Comparison of ENCODE assay signal across 7 worm cellular contexts in genomic region chrIII:220368-220767, ce11.
TF ChIP-seq lines count a peak whose summit lies in the region.

No protein-coding gene starts in this region.

TF ChIP-seq in whole organism, L1 larva, 84 proteins besides CTCF, POLR2A, EP300 and RAD21:
- TF ChIP-seq fkh-8 (tag; optimal IDR thresholded peaks at IDR 0.05; lab: Kevin White, UChicago), result peak; percentile 43
- TF ChIP-seq ceh-82 (tag; optimal IDR thresholded peaks at IDR 0.05; lab: Kevin White, UChicago), result peak in 1 of 3 experiments; percentile 32
- TF ChIP-seq tlp-1 (tag; optimal IDR thresholded peaks at IDR 0.05; lab: Kevin White, UChicago), result no peak
- no peak for TF ChIP-seq efl-3 (GFP tag; optimal IDR thresholded peaks at IDR 0.05; lab: Kevin White, UChicago)
- TF ChIP-seq snu-23 (GFP tag; optimal IDR thresholded peaks at IDR 0.05; lab: Kevin White, UChicago), result peak; percentile 5
- no peak for TF ChIP-seq lir-3 (tag; optimal IDR thresholded peaks at IDR 0.05; lab: Kevin White, UChicago; ENCODE audit: poor library complexity)
- no peak for TF ChIP-seq skn-1 (tag; optimal IDR thresholded peaks at IDR 0.05; lab: Kevin White, UChicago)
- peak; percentile 15 to 26 for TF ChIP-seq efl-1 (optimal IDR thresholded peaks at IDR 0.05; lab: Kevin White, UChicago)
- TF ChIP-seq efl-1 (GFP tag; optimal IDR thresholded peaks at IDR 0.05 in 1 of 2; lab: Kevin White, UChicago), result no peak

TF ChIP-seq in whole organism, L2 larva, 48 proteins besides CTCF, POLR2A, EP300 and RAD21:
- TF ChIP-seq C34F6.9 (tag; optimal IDR thresholded peaks at IDR 0.05; lab: Kevin White, UChicago) (peak; percentile 3), mab-5 (tag; optimal IDR thresholded peaks at IDR 0.05; lab: Kevin White, UChicago) (no peak), unc-55 (GFP tag; optimal IDR thresholded peaks at IDR 0.05; lab: Kevin White, UChicago) (peak; percentile 55), ztf-4 (tag; optimal IDR thresholded peaks at IDR 0.05; lab: Kevin White, UChicago) (no peak), nhr-77 (tag; optimal IDR thresholded peaks at IDR 0.05; lab: Kevin White, UChicago) (no peak), F13H6.1 (tag; optimal IDR thresholded peaks at IDR 0.05; lab: Kevin White, UChicago) (peak; percentile 23)

TF ChIP-seq in whole organism, L3 larva, 47 proteins besides CTCF, POLR2A, EP300 and RAD21:
- no peak for TF ChIP-seq unc-62 (GFP tag; optimal IDR thresholded peaks at IDR 0.05; lab: Kevin White, UChicago)
- peak; percentile 57 for TF ChIP-seq hmg-11 (tag; optimal IDR thresholded peaks at IDR 0.05; lab: Kevin White, UChicago)
- no peak for TF ChIP-seq elt-3 (tag; optimal IDR thresholded peaks at IDR 0.05; lab: Kevin White, UChicago)
- TF ChIP-seq nhr-25 (tag; optimal IDR thresholded peaks at IDR 0.05; lab: Kevin White, UChicago), result no peak
- TF ChIP-seq zag-1 (tag; optimal IDR thresholded peaks at IDR 0.05; lab: Kevin White, UChicago), result no peak
- TF ChIP-seq nfya-1 (tag; optimal IDR thresholded peaks at IDR 0.05; lab: Kevin White, UChicago; ENCODE audit: insufficient read depth), result peak; percentile 2
- TF ChIP-seq ztf-4 (tag; optimal IDR thresholded peaks at IDR 0.05; lab: Kevin White, UChicago), result no peak
- no peak for TF ChIP-seq nhr-43 (tag; optimal IDR thresholded peaks at IDR 0.05; lab: Kevin White, UChicago; ENCODE audit: poor library complexity, severe bottlenecking)
- TF ChIP-seq ceh-9 (tag; optimal IDR thresholded peaks at IDR 0.05; lab: Kevin White, UChicago), result no peak
TF ChIP-seq in whole organism, L3 larva: peak in this region for 2.

TF ChIP-seq in whole organism, L4 larva, 104 proteins besides CTCF, POLR2A, EP300 and RAD21:
- TF ChIP-seq lin-13 (GFP tag; optimal IDR thresholded peaks at IDR 0.05; lab: Kevin White, UChicago) (no peak), nhr-6 (tag; optimal IDR thresholded peaks at IDR 0.05; lab: Kevin White, UChicago) (no peak), mes-2 (tag; optimal IDR thresholded peaks at IDR 0.05; lab: Kevin White, UChicago; ENCODE audit: poor library complexity, severe bottlenecking) (no peak), snpc-1.2 (GFP tag; IDR thresholded peaks at IDR 0.05; lab: Robert Waterston, UW) (no peak), unc-62 (GFP tag; optimal IDR thresholded peaks at IDR 0.05 in 1 of 2; lab: Kevin White, UChicago) (peak in 1 of 2 experiments; percentile 67), unc-62 (tag; optimal IDR thresholded peaks at IDR 0.05; lab: Kevin White, UChicago) (no peak), Y5F2A.4 (GFP tag; optimal IDR thresholded peaks at IDR 0.05; lab: Kevin White, UChicago) (no peak), fos-1 (tag; optimal IDR thresholded peaks at IDR 0.05; lab: Kevin White, UChicago) (no peak), T26A8.4 (GFP tag; IDR thresholded peaks at IDR 0.05; lab: Robert Waterston, UW) (no peak), hmg-1.1 (GFP tag; IDR thresholded peaks at IDR 0.05; lab: Robert Waterston, UW) (peak; percentile 62), zfp-3 (GFP tag; conservative IDR thresholded peaks at IDR 0.05; lab: Robert Waterston, UW) (no peak), nhr-28 (tag; optimal IDR thresholded peaks at IDR 0.05; lab: Kevin White, UChicago) (no peak), ceh-28 (tag; optimal IDR thresholded peaks at IDR 0.05; lab: Kevin White, UChicago) (no peak), ceh-32 (tag; optimal IDR thresholded peaks at IDR 0.05; lab: Kevin White, UChicago; ENCODE audit: poor library complexity) (no peak), unc-130 (GFP tag; optimal IDR thresholded peaks at IDR 0.05; lab: Kevin White, UChicago) (no peak), F44E2.7 (GFP tag; IDR thresholded peaks at IDR 0.05; lab: Robert Waterston, UW) (no peak)

TF ChIP-seq in whole organism, late embryonic, 69 proteins besides CTCF, POLR2A, EP300 and RAD21:
- TF ChIP-seq nfya-1 (tag; optimal IDR thresholded peaks at IDR 0.05; lab: Kevin White, UChicago) (peak; percentile 20), dve-1 (tag; optimal IDR thresholded peaks at IDR 0.05; lab: Kevin White, UChicago) (no peak), ceh-31 (tag; optimal IDR thresholded peaks at IDR 0.05; lab: Kevin White, UChicago) (peak; percentile 49), che-1 (tag; optimal IDR thresholded peaks at IDR 0.05; lab: Kevin White, UChicago) (no peak), lim-6 (tag; optimal IDR thresholded peaks at IDR 0.05; lab: Kevin White, UChicago) (no peak), ceh-34 (tag; optimal IDR thresholded peaks at IDR 0.05; lab: Kevin White, UChicago) (peak; percentile 46), ceh-48 (tag; optimal IDR thresholded peaks at IDR 0.05; lab: Kevin White, UChicago) (peak; percentile 6), unc-42 (tag; optimal IDR thresholded peaks at IDR 0.05; lab: Kevin White, UChicago) (peak; percentile 29), ceh-9 (tag; optimal IDR thresholded peaks at IDR 0.05; lab: Kevin White, UChicago) (no peak), elt-2 (tag; optimal IDR thresholded peaks at IDR 0.05; lab: Kevin White, UChicago) (no peak), unc-55 (GFP tag; optimal IDR thresholded peaks at IDR 0.05; lab: Kevin White, UChicago) (no peak)
TF ChIP-seq in whole organism, late embryonic: peak in this region for 5.

TF ChIP-seq in whole organism, mixed stage, embryonic, 35 proteins besides CTCF, POLR2A, EP300 and RAD21:
- TF ChIP-seq unc-39 (tag; optimal IDR thresholded peaks at IDR 0.05; lab: Kevin White, UChicago) (no peak), zip-8 (tag; optimal IDR thresholded peaks at IDR 0.05; lab: Kevin White, UChicago) (no peak), bed-3 (GFP tag; optimal IDR thresholded peaks at IDR 0.05; lab: Kevin White, UChicago) (no peak), flh-1 (GFP tag; optimal IDR thresholded peaks at IDR 0.05; lab: Kevin White, UChicago) (no peak), elt-1 (tag; optimal IDR thresholded peaks at IDR 0.05; lab: Kevin White, UChicago; ENCODE audit: borderline replicate concordance, insufficient read depth) (no peak), ces-1 (GFP tag; optimal IDR thresholded peaks at IDR 0.05; lab: Kevin White, UChicago) (peak; percentile 57), ham-2 (GFP tag; optimal IDR thresholded peaks at IDR 0.05; lab: Kevin White, UChicago) (no peak), nhr-76 (tag; optimal IDR thresholded peaks at IDR 0.05; lab: Kevin White, UChicago) (no peak), sptf-1 (tag; optimal IDR thresholded peaks at IDR 0.05; lab: Kevin White, UChicago) (peak; percentile 32), unc-120 (tag; optimal IDR thresholded peaks at IDR 0.05; lab: Kevin White, UChicago; ENCODE audit: poor library complexity, severe bottlenecking) (peak; percentile 63), elt-3 (tag; optimal IDR thresholded peaks at IDR 0.05; lab: Kevin White, UChicago) (no peak), ceh-83 (GFP tag; optimal IDR thresholded peaks at IDR 0.05; lab: Kevin White, UChicago) (no peak), nhr-237 (tag; optimal IDR thresholded peaks at IDR 0.05; lab: Kevin White, UChicago) (no peak), mab-5 (tag; optimal IDR thresholded peaks at IDR 0.05; lab: Kevin White, UChicago) (no peak), unc-62 (GFP tag; optimal IDR thresholded peaks at IDR 0.05; lab: Kevin White, UChicago) (no peak), snpc-4 (tag; optimal IDR thresholded peaks at IDR 0.05; lab: Kevin White, UChicago) (no peak), hlh-1 (tag; optimal IDR thresholded peaks at IDR 0.05; lab: Kevin White, UChicago) (peak; percentile 75)
TF ChIP-seq in whole organism, mixed stage, embryonic: peak in this region for 4.

TF ChIP-seq in whole organism, young adult, 124 proteins besides CTCF, POLR2A, EP300 and RAD21:
- TF ChIP-seq ekl-4 (GFP tag; IDR thresholded peaks at IDR 0.05; lab: Robert Waterston, UW), result no peak
- peak; percentile 83; the same call in 1 of the 2 replicates for TF ChIP-seq hmg-1.2 (GFP tag; IDR thresholded peaks at IDR 0.05; lab: Robert Waterston, UW)
